Fruit fly (Drosophila melanogaster): ENCODE results near the gene CG45071.
A peak's percentile ranks its signal among the peaks of the same experiment; 100 is the strongest.

Gene CG45071

dm6 chr3L:15136659-15137572 lies 31.2 kb downstream of the CG45071 start, which contains the start of gene CG12316 (continued):
- TF ChIP-seq gsb-n (tag; optimal IDR thresholded peaks at IDR 0.05) = peak; percentile 92
- TF ChIP-seq CG6175 (GFP tag; IDR thresholded peaks at IDR 0.05) = peak; percentile 61; the same call in 1 of the 3 replicates
- TF ChIP-seq CG5180 (GFP tag; optimal IDR thresholded peaks at IDR 0.05) = no peak
- peak; percentile 74; the same call in 2 of the 3 replicates for TF ChIP-seq zen2 (GFP tag; IDR thresholded peaks at IDR 0.05; ENCODE audit: partially characterized antibody)
- peak; percentile 82 for TF ChIP-seq corto (GFP tag; optimal IDR thresholded peaks at IDR 0.05)
- peak; percentile 88 for TF ChIP-seq ara (GFP tag; IDR thresholded peaks at IDR 0.05)
- peak; percentile 94 for TF ChIP-seq CG13775 (GFP tag; optimal IDR thresholded peaks at IDR 0.05)
- peak; percentile 80 for TF ChIP-seq Nf-YB (GFP tag; optimal IDR thresholded peaks at IDR 0.05)
- peak; percentile 42 for TF ChIP-seq trh (GFP tag; optimal IDR thresholded peaks at IDR 0.05)
- TF ChIP-seq dpn (GFP tag; optimal IDR thresholded peaks at IDR 0.05) = peak; percentile 84 to 89
- peak; percentile 79 for TF ChIP-seq tio (GFP tag; optimal IDR thresholded peaks at IDR 0.05)
- no peak for TF ChIP-seq pita (GFP tag; optimal IDR thresholded peaks at IDR 0.05)
- no peak for TF ChIP-seq gfzf (GFP tag; optimal IDR thresholded peaks at IDR 0.05)
- peak; percentile 74 for TF ChIP-seq CG7357 (GFP tag; IDR thresholded peaks at IDR 0.05)
- peak; percentile 53 for TF ChIP-seq klu (GFP tag; IDR thresholded peaks at IDR 0.05)
- TF ChIP-seq CG6654 (GFP tag; optimal IDR thresholded peaks at IDR 0.05) = peak; percentile 74
- peak; percentile 90 for TF ChIP-seq cwo (GFP tag; optimal IDR thresholded peaks at IDR 0.05)
- TF ChIP-seq CG3726 (GFP tag; IDR thresholded peaks at IDR 0.05) = peak; percentile 73; the same call in 2 of the 3 replicates
- peak; percentile 89 for TF ChIP-seq CG10147 (GFP tag; optimal IDR thresholded peaks at IDR 0.05)
- peak; percentile 79 for TF ChIP-seq CG10274 (GFP tag; optimal IDR thresholded peaks at IDR 0.05)
- TF ChIP-seq Hand (GFP tag; optimal IDR thresholded peaks at IDR 0.05) = peak; percentile 91
- TF ChIP-seq CG6765 (GFP tag; optimal IDR thresholded peaks at IDR 0.05) = peak; percentile 84
- peak; percentile 96 for TF ChIP-seq CG18599 (GFP tag; optimal IDR thresholded peaks at IDR 0.05)
- TF ChIP-seq CG11504 (tag; optimal IDR thresholded peaks at IDR 0.05) = peak; percentile 92
- TF ChIP-seq tap (tag; optimal IDR thresholded peaks at IDR 0.05) = peak; percentile 85
- peak; percentile 92 to 94 for TF ChIP-seq Hr51 (GFP tag; optimal IDR thresholded peaks at IDR 0.05)
- TF ChIP-seq CG3407 (GFP tag; optimal IDR thresholded peaks at IDR 0.05) = peak; percentile 85
- TF ChIP-seq B-H2 (GFP tag; optimal IDR thresholded peaks at IDR 0.05) = peak; percentile 90
- peak; percentile 92 for TF ChIP-seq CG17361 (GFP tag; IDR thresholded peaks at IDR 0.05)
- TF ChIP-seq CG12391 (tag; optimal IDR thresholded peaks at IDR 0.05) = peak; percentile 94
- TF ChIP-seq Drgx (GFP tag; IDR thresholded peaks at IDR 0.05) = peak; percentile 90
- TF ChIP-seq CG8924 (tag; optimal IDR thresholded peaks at IDR 0.05) = peak; percentile 95
- TF ChIP-seq fd102C (GFP tag; optimal IDR thresholded peaks at IDR 0.05) = peak; percentile 76
- peak; percentile 57 for TF ChIP-seq ab (GFP tag; optimal IDR thresholded peaks at IDR 0.05)
- TF ChIP-seq CG17328 (GFP tag; IDR thresholded peaks at IDR 0.05) = peak; percentile 84
- TF ChIP-seq slp2 (GFP tag; optimal IDR thresholded peaks at IDR 0.05) = peak; percentile 89
- TF ChIP-seq CG6254 (GFP tag; optimal IDR thresholded peaks at IDR 0.05) = peak; percentile 90
- peak; percentile 91 for TF ChIP-seq dmrt99B (tag; optimal IDR thresholded peaks at IDR 0.05)
- peak; percentile 92 for TF ChIP-seq CG2120 (GFP tag; optimal IDR thresholded peaks at IDR 0.05)
- TF ChIP-seq CG14860 (GFP tag; IDR thresholded peaks at IDR 0.05; ENCODE audit: partially characterized antibody) = peak; percentile 62; the same call in 2 of the 3 replicates
- TF ChIP-seq CG10267 (tag; optimal IDR thresholded peaks at IDR 0.05) = peak; percentile 95
- TF ChIP-seq cg (GFP tag; optimal IDR thresholded peaks at IDR 0.05) = no peak
- TF ChIP-seq CG31224 (GFP tag; IDR thresholded peaks at IDR 0.05) = peak; percentile 75
- peak; percentile 89 for TF ChIP-seq disco-r (GFP tag; optimal IDR thresholded peaks at IDR 0.05)
- peak; percentile 62; the same call in 1 of the 2 replicates for TF ChIP-seq CG16779 (GFP tag; IDR thresholded peaks at IDR 0.05)
- peak; percentile 71 for TF ChIP-seq Ptx1 (GFP tag; IDR thresholded peaks at IDR 0.05)
- peak; percentile 100 for TF ChIP-seq CG4820 (GFP tag; optimal IDR thresholded peaks at IDR 0.05)

Data from whole organism, embryonic.